Fruit fly (Drosophila melanogaster): ENCODE data around the gene Gnpnat.

DNA sequence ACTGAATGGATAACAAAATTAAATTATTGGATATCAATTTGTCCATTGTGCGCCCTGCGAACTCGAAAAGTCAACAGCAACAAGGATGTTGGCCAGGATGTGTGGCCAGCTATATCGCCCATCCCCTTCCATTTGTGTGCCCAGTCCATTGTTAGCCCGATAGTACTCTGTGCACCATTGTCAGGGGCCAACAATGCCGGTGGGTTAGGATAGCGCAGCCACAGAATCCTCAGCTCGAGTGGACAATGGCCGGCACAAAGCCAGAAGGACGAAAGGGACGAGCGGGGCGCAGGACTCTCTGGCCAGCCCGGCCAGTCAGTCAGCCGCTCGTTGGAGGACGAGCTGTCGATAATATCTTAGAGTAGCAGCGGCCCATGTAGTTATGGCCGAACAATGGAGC, 40.2 kb upstream of the Gnpnat start:
- TF ChIP-seq Dll (GFP tag; IDR thresholded peaks at IDR 0.05; ENCODE audit: partially characterized antibody) (no peak), CG33213 (GFP tag; optimal IDR thresholded peaks at IDR 0.05) (no peak), CG9437 (GFP tag; optimal IDR thresholded peaks at IDR 0.05) (no peak), klu (GFP tag; IDR thresholded peaks at IDR 0.05) (no peak), CG12769 (tag; optimal IDR thresholded peaks at IDR 0.05) (no peak)
